Fruit fly (Drosophila melanogaster) whole organism, embryonic: ENCODE data around the gene CG3534.

Experiments used
- Bgb ChIP-seq: fragments of 200-800 bp; sonication (Bioruptor generic); IDR thresholded peaks from 2 replicates; pipeline ENCODE4 v1.3.6; 2022; ENCODE audit warnings: missing biosample characterization, missing genetic modification characterization; ENCODE audit not compliant: partially characterized antibody
- BtbVII ChIP-seq: fragments of 200-800 bp; sonication (Bioruptor generic); optimal IDR thresholded peaks from 3 replicates; lab custom pipeline; 2017; ENCODE audit warnings: missing biosample characterization, mild to moderate bottlenecking, missing genetic modification characterization
- CG10654 ChIP-seq: fragments of 200-800 bp; sonication (Bioruptor generic); optimal IDR thresholded peaks from 2 replicates; lab custom pipeline; 2016; ENCODE audit warnings: missing biosample characterization, missing genetic modification characterization
- CG13424 ChIP-seq: fragments of 200-800 bp; sonication (Bioruptor generic); optimal IDR thresholded peaks from 2 replicates; lab custom pipeline; 2019; ENCODE audit warnings: missing biosample characterization, mild to moderate bottlenecking, missing genetic modification characterization, moderate library complexity
- CG15269 ChIP-seq: fragments of 200-800 bp; sonication (Bioruptor generic); optimal IDR thresholded peaks from 2 replicates; lab custom pipeline; 2018; ENCODE audit warnings: missing biosample characterization, mild to moderate bottlenecking, missing genetic modification characterization, moderate library complexity
- CG1529 ChIP-seq: fragments of 200-800 bp; sonication (Bioruptor generic); optimal IDR thresholded peaks from 3 replicates; lab custom pipeline; 2018; ENCODE audit warnings: missing biosample characterization, missing genetic modification characterization
- CG15514 ChIP-seq: fragments of 200-800 bp; sonication (Bioruptor generic); optimal IDR thresholded peaks from 3 replicates; lab custom pipeline; 2017; ENCODE audit warnings: missing biosample characterization, missing genetic modification characterization, mild to moderate bottlenecking, moderate library complexity, missing genetic modification reagents
- CG17359 ChIP-seq: fragments of 200-800 bp; sonication (Bioruptor generic); optimal IDR thresholded peaks from 3 replicates; lab custom pipeline; 2018; ENCODE audit warnings: missing biosample characterization, mild to moderate bottlenecking, missing genetic modification characterization, moderate library complexity
- CG2889 ChIP-seq: fragments of 200-800 bp; sonication (Bioruptor generic); IDR thresholded peaks from 3 replicates; pipeline ENCODE4 v1.3.6; 2022; ENCODE audit warnings: missing biosample characterization, missing genetic modification characterization
- CG31388 ChIP-seq: fragments of 200-800 bp; sonication (Bioruptor generic); optimal IDR thresholded peaks from 2 replicates; lab custom pipeline; 2016; ENCODE audit warnings: missing biosample characterization, missing genetic modification characterization
- CG32532 ChIP-seq: fragments of 200-800 bp; sonication (Bioruptor generic); IDR thresholded peaks from 2 replicates; pipeline ENCODE4 v1.3.6; 2022; ENCODE audit warnings: missing biosample characterization, missing genetic modification characterization
- CG3407 ChIP-seq: fragments of 200-800 bp; sonication (Bioruptor generic); optimal IDR thresholded peaks from 2 replicates; lab custom pipeline; 2018; ENCODE audit warnings: missing biosample characterization, mild to moderate bottlenecking, missing genetic modification characterization
- CG6765 ChIP-seq: fragments of 200-800 bp; sonication (Bioruptor generic); optimal IDR thresholded peaks from 3 replicates; lab custom pipeline; 2017; ENCODE audit warnings: missing biosample characterization, mild to moderate bottlenecking, missing genetic modification characterization
- CG6813 ChIP-seq: fragments of 200-800 bp; sonication (Bioruptor generic); optimal IDR thresholded peaks from 2 replicates; lab custom pipeline; 2017; ENCODE audit warnings: missing biosample characterization, missing genetic modification characterization, mild to moderate bottlenecking, moderate library complexity, missing genetic modification reagents
- CG8281 ChIP-seq: fragments of 200-800 bp; sonication (Bioruptor generic); optimal IDR thresholded peaks from 2 replicates; lab custom pipeline; 2018; ENCODE audit warnings: missing biosample characterization, mild to moderate bottlenecking, missing genetic modification characterization, moderate library complexity
- CG8290 ChIP-seq, 3 experiments: fragments of 200-800 bp; sonication (Bioruptor generic); optimal IDR thresholded peaks; 2 replicates each; lab custom pipeline; 2016 to 2019; ENCODE audit warnings: missing biosample characterization in 3 of 3, missing genetic modification characterization in 3 of 3, mild to moderate bottlenecking in 2 of 3, moderate library complexity in 1 of 3
- Doc2 ChIP-seq: fragments of 200-800 bp; sonication (Bioruptor generic); IDR thresholded peaks from 2 replicates; pipeline ENCODE4 v1.3.6; 2022; ENCODE audit warnings: missing biosample characterization, missing genetic modification characterization
- Hey ChIP-seq: fragments of 200-800 bp; sonication (Bioruptor generic); optimal IDR thresholded peaks from 3 replicates; lab custom pipeline; 2018; ENCODE audit warnings: missing biosample characterization, mild to moderate bottlenecking, missing genetic modification characterization
- Hmr ChIP-seq: fragments of 200-800 bp; sonication (Bioruptor generic); optimal IDR thresholded peaks from 3 replicates; lab custom pipeline; 2017; ENCODE audit warnings: mild to moderate bottlenecking, missing biosample characterization, missing genetic modification reagents, missing genetic modification characterization
- Hr78 ChIP-seq, 2 experiments: fragments of 200-800 bp in 1 of 2; fragments of >200 bp in 1 of 2; sonication (Bioruptor generic) in 1 of 2; optimal IDR thresholded peaks; 2 replicates each; lab custom pipeline; 2017 to 2019; ENCODE audit warnings: missing biosample characterization in 2 of 2, missing genetic modification characterization in 2 of 2, mild to moderate bottlenecking in 1 of 2, moderate library complexity in 1 of 2
- Hsf ChIP-seq: fragments of 200-800 bp; sonication (Bioruptor generic); optimal IDR thresholded peaks from 3 replicates; lab custom pipeline; 2016; ENCODE audit warnings: missing biosample characterization, missing genetic modification characterization
- NFAT ChIP-seq: fragments of 200-800 bp; sonication (Bioruptor generic); IDR thresholded peaks from 2 replicates; pipeline ENCODE4 v1.3.6; 2022; ENCODE audit warnings: missing biosample characterization, missing genetic modification characterization
- PHDP ChIP-seq: fragments of 200-800 bp; sonication (Bioruptor generic); optimal IDR thresholded peaks from 3 replicates; lab custom pipeline; 2018; ENCODE audit warnings: missing biosample characterization, mild to moderate bottlenecking, missing genetic modification characterization, moderate library complexity
- Sox100B ChIP-seq: fragments of 200-800 bp; sonication (Bioruptor generic); optimal IDR thresholded peaks from 3 replicates; lab custom pipeline; 2018; ENCODE audit warnings: missing biosample characterization, mild to moderate bottlenecking, missing genetic modification characterization
- TFAM ChIP-seq: fragments of 200-800 bp; sonication (Bioruptor generic); optimal IDR thresholded peaks from 2 replicates; lab custom pipeline; 2017; ENCODE audit warnings: missing biosample characterization, missing genetic modification characterization, inconsistent platforms
- Xbp1 ChIP-seq: fragments of 200-800 bp; sonication (Bioruptor generic); optimal IDR thresholded peaks from 3 replicates; lab custom pipeline; 2016; ENCODE audit warnings: missing biosample characterization, mild to moderate bottlenecking, missing genetic modification characterization
- Xrp1 ChIP-seq: fragments of 200-800 bp; sonication (Bioruptor generic); IDR thresholded peaks from 2 replicates; pipeline ENCODE4 v1.3.6; 2022; ENCODE audit warnings: missing biosample characterization, missing genetic modification characterization
- al ChIP-seq: fragments of 200-800 bp; sonication (Bioruptor generic); IDR thresholded peaks from 2 replicates; pipeline ENCODE4 v1.3.6; 2022; ENCODE audit warnings: missing biosample characterization, missing genetic modification characterization
- az2 ChIP-seq: fragments of 200-800 bp; sonication (Bioruptor generic); optimal IDR thresholded peaks from 3 replicates; lab custom pipeline; 2016; ENCODE audit warnings: missing biosample characterization, missing genetic modification characterization
- bcd ChIP-seq: fragments of 200-800 bp; sonication (Bioruptor generic); optimal IDR thresholded peaks from 2 replicates; lab custom pipeline; 2017; ENCODE audit warnings: missing biosample characterization, mild to moderate bottlenecking, missing genetic modification characterization
- cato ChIP-seq: fragments of 200-800 bp; sonication (Bioruptor generic); optimal IDR thresholded peaks from 2 replicates; lab custom pipeline; 2016; ENCODE audit warnings: missing biosample characterization, missing genetic modification characterization, borderline replicate concordance
- cwo ChIP-seq: fragments of 200-800 bp; sonication (Bioruptor generic); optimal IDR thresholded peaks from 3 replicates; lab custom pipeline; 2017; ENCODE audit warnings: missing biosample characterization, missing genetic modification characterization, mild to moderate bottlenecking, moderate library complexity, missing genetic modification reagents
- dimm ChIP-seq: fragments of 200-800 bp; sonication (Bioruptor generic); IDR thresholded peaks from 2 replicates; pipeline ENCODE4 v1.3.6; 2022; ENCODE audit warnings: missing biosample characterization, missing genetic modification characterization
- dmrt99B ChIP-seq: fragments of 200-800 bp; sonication (Bioruptor generic); optimal IDR thresholded peaks from 2 replicates; lab custom pipeline; 2018; ENCODE audit warnings: missing biosample characterization, mild to moderate bottlenecking, missing genetic modification characterization, moderate library complexity
- dpn ChIP-seq, 2 experiments: fragments of 200-800 bp; sonication (Bioruptor generic); optimal IDR thresholded peaks; 3 replicates each; lab custom pipeline; 2016; ENCODE audit warnings: missing biosample characterization in 2 of 2, missing genetic modification characterization in 2 of 2
- emc ChIP-seq: fragments of 200-800 bp; sonication (Bioruptor generic); optimal IDR thresholded peaks from 2 replicates; lab custom pipeline; 2016; ENCODE audit warnings: missing biosample characterization, missing genetic modification characterization
- fd96Cb ChIP-seq: fragments of 200-800 bp; sonication (Bioruptor generic); optimal IDR thresholded peaks from 2 replicates; lab custom pipeline; 2018; ENCODE audit warnings: missing biosample characterization, mild to moderate bottlenecking, missing genetic modification characterization, moderate library complexity
- ham ChIP-seq: fragments of 200-800 bp; sonication (Bioruptor generic); IDR thresholded peaks from 2 replicates; pipeline ENCODE4 v1.3.6; 2022; ENCODE audit warnings: missing biosample characterization, missing genetic modification characterization
- nom ChIP-seq: fragments of 200-800 bp; sonication (Bioruptor generic); optimal IDR thresholded peaks from 2 replicates; lab custom pipeline; 2017; ENCODE audit warnings: missing biosample characterization, missing genetic modification characterization, mild to moderate bottlenecking, moderate library complexity, missing genetic modification reagents
- otp ChIP-seq: fragments of 200-800 bp; sonication (Bioruptor generic); IDR thresholded peaks from 3 replicates; pipeline ENCODE4, ENCODE4 v1.3.6; 2022; ENCODE audit warnings: missing biosample characterization, missing genetic modification characterization
- psq ChIP-seq: fragments of 200-800 bp; sonication (Bioruptor generic); optimal IDR thresholded peaks from 2 replicates; lab custom pipeline; 2017; ENCODE audit warnings: missing biosample characterization, missing genetic modification characterization
- pum ChIP-seq: fragments of 200-800 bp; sonication (Bioruptor generic); optimal IDR thresholded peaks from 2 replicates; lab custom pipeline; 2016; ENCODE audit warnings: missing biosample characterization, missing genetic modification characterization
- rib ChIP-seq: fragments of 200-800 bp; sonication (Bioruptor generic); IDR thresholded peaks from 2 replicates; pipeline ENCODE4 v1.3.6; 2022; ENCODE audit warnings: missing biosample characterization, missing genetic modification characterization
- so ChIP-seq: fragments of 200-800 bp; sonication (Bioruptor generic); IDR thresholded peaks from 3 replicates; pipeline ENCODE4 v1.3.6; 2022; ENCODE audit warnings: missing biosample characterization, missing genetic modification characterization
- tin ChIP-seq: fragments of 200-800 bp; sonication (Bioruptor generic); optimal IDR thresholded peaks from 3 replicates; lab custom pipeline; 2016; ENCODE audit warnings: missing biosample characterization, missing genetic modification characterization
- unc-4 ChIP-seq: fragments of 200-800 bp; sonication (Bioruptor generic); IDR thresholded peaks from 2 replicates; pipeline ENCODE4 v1.3.6; 2022; ENCODE audit warnings: missing biosample characterization, missing genetic modification characterization; ENCODE audit not compliant: partially characterized antibody
- vnd ChIP-seq: fragments of 200-800 bp; sonication (Bioruptor generic); IDR thresholded peaks from 3 replicates; pipeline ENCODE4 v1.3.6; 2022; ENCODE audit warnings: missing biosample characterization, missing genetic modification characterization; ENCODE audit not compliant: partially characterized antibody
- yki ChIP-seq: fragments of >200 bp; optimal IDR thresholded peaks from 3 replicates; lab custom pipeline; 2018

Gene CG3534

DNA sequence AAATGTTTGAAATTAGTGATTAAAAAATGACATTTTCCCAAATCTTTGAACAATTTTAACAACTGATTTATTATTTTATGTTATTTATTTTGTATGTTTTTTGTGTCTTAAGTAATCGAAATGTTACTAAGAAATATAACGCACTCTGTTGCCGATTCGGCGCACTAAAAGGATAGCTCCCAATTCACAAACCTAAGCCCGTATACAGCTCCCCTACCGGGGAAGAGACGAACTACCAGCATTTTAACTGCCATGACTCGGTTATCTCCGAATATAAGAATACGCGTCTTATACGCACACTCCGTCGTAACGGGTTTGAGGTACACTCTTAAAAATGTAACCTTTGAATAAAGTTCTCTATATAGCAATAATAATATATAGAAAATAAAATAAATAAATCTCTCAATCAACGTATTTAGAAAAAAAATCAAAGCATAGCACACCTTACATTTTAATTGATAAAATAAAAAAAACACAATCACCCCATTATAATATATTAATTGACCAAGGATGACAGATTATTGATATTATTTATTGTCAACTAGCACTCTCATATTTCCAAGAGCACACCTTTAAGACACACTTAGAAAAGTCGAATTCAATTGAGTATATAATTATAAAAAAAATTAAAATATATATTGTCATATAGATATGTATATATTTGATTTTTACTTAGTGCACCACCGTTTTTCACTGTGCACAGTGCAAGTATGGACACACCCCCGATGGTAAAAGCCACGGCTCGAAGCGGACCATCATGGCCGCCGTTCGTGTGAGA, 38.3 kb upstream of the CG3534 start (continued):
- TF ChIP-seq CG2889 (GFP tag; lab: Robert Waterston, UW) (0 out of 3 replicates have a peak, but pooled peaks have one; percentile 5), Hey (tag; lab: Kevin White, UChicago) (no peak), Bgb (GFP tag; lab: Robert Waterston, UW) (peak; percentile 47; the same call in 1 of the 2 replicates), CG1529 (GFP tag; lab: Kevin White, UChicago) (peak; percentile 48), otp (GFP tag; lab: Robert Waterston, UW) (no peak), psq (GFP tag; lab: Kevin White, UChicago) (peak; percentile 63), CG13424 (tag; lab: Kevin White, UChicago) (peak; percentile 93), TFAM (GFP tag; lab: Kevin White, UChicago) (no peak), fd96Cb (peak; percentile 87), CG6765 (GFP tag; lab: Kevin White, UChicago) (peak; percentile 81), bcd (GFP tag; lab: Kevin White, UChicago) (peak; percentile 83), PHDP (tag; lab: Kevin White, UChicago) (peak; percentile 84), pum (GFP tag; lab: Kevin White, UChicago) (peak; percentile 46), CG8290 (GFP tag; optimal IDR thresholded peaks at IDR 0.05; lab: Kevin White, UChicago) (peak; percentile 37), CG8290 (tag; optimal IDR thresholded peaks at IDR 0.05; lab: Kevin White, UChicago) (no peak), Hsf (GFP tag; lab: Kevin White, UChicago) (peak; percentile 33), Sox100B (GFP tag; lab: Kevin White, UChicago) (peak; percentile 93), al (GFP tag; lab: Robert Waterston, UW) (0 out of 2 replicates have a peak, but pooled peaks have one; percentile 44), tin (peak; percentile 78), unc-4 (no peak), yki (lab: Kevin White, UChicago) (no peak), cwo (GFP tag; lab: Kevin White, UChicago) (peak; percentile 75), NFAT (GFP tag; lab: Robert Waterston, UW) (peak; percentile 60), Xrp1 (GFP tag; lab: Robert Waterston, UW) (peak; percentile 80), CG6813 (GFP tag; lab: Kevin White, UChicago) (peak; percentile 81), dmrt99B (tag; lab: Kevin White, UChicago) (peak; percentile 86), CG15269 (tag; lab: Kevin White, UChicago) (peak; percentile 84), CG15514 (GFP tag; lab: Kevin White, UChicago) (peak; percentile 43), CG10654 (GFP tag; lab: Kevin White, UChicago) (peak; percentile 72), dimm (GFP tag; lab: Robert Waterston, UW) (no peak), CG31388 (GFP tag; lab: Kevin White, UChicago) (peak; percentile 24), CG3407 (GFP tag; lab: Kevin White, UChicago) (peak; percentile 80), emc (GFP tag; lab: Kevin White, UChicago) (no peak), Xbp1 (GFP tag; lab: Kevin White, UChicago) (peak; percentile 76), rib (no peak), CG8281 (tag; lab: Kevin White, UChicago) (peak; percentile 56), vnd (GFP tag; lab: Robert Waterston, UW) (no peak), BtbVII (GFP tag; lab: Kevin White, UChicago) (peak; percentile 83), Doc2 (GFP tag; lab: Robert Waterston, UW) (no peak), so (peak; percentile 57; the same call in 2 of the 3 replicates), CG17359 (no peak), az2 (peak; percentile 74), Hr78 (GFP tag; optimal IDR thresholded peaks at IDR 0.05; lab: Kevin White, UChicago) (peak in 1 of 2 experiments; percentile 61), ham (GFP tag; lab: Robert Waterston, UW) (no peak), cato (peak; percentile 68), nom (GFP tag; lab: Kevin White, UChicago) (no peak), CG32532 (GFP tag; lab: Robert Waterston, UW) (peak; percentile 65), Hmr (peak; percentile 87), dpn (GFP tag; optimal IDR thresholded peaks at IDR 0.05; lab: Kevin White, UChicago) (peak in 1 of 2 experiments; percentile 72)
